Fruit fly (Drosophila melanogaster) whole organism, embryonic: Measurements from ENCODE around the gene Kaz-m1.

Experiments used
- B-H2 ChIP-seq: fragments of 200-800 bp; sonication (Bioruptor generic); optimal IDR thresholded peaks from 2 replicates; lab custom pipeline; 2018; ENCODE audit warnings: missing biosample characterization, mild to moderate bottlenecking, missing genetic modification characterization
- CG11247 ChIP-seq: fragments of 200-800 bp; sonication (Bioruptor generic); IDR thresholded peaks from 2 replicates; pipeline ENCODE4 v1.3.6; 2022; ENCODE audit warnings: missing biosample characterization, missing genetic modification characterization
- CG11695 ChIP-seq: fragments of 200-800 bp; sonication (Bioruptor generic); IDR thresholded peaks from 3 replicates; pipeline ENCODE4 v1.3.6; 2022; ENCODE audit warnings: missing biosample characterization, missing genetic modification characterization
- CG12236 ChIP-seq: fragments of 200-800 bp; sonication (Bioruptor generic); optimal IDR thresholded peaks from 2 replicates; lab custom pipeline; 2016; ENCODE audit warnings: missing biosample characterization, missing genetic modification characterization
- CG12391 ChIP-seq: fragments of 200-800 bp; sonication (Bioruptor generic); optimal IDR thresholded peaks from 3 replicates; lab custom pipeline; 2018; ENCODE audit warnings: missing biosample characterization, mild to moderate bottlenecking, missing genetic modification characterization, moderate library complexity
- CG15479 ChIP-seq: fragments of 200-800 bp; sonication (Bioruptor generic); optimal IDR thresholded peaks from 3 replicates; lab custom pipeline; 2019; ENCODE audit warnings: missing biosample characterization, mild to moderate bottlenecking, missing genetic modification characterization, moderate library complexity
- CG15696 ChIP-seq: fragments of 200-800 bp; sonication (Bioruptor generic); optimal IDR thresholded peaks from 2 replicates; lab custom pipeline; 2019; ENCODE audit warnings: missing biosample characterization, mild to moderate bottlenecking, missing genetic modification characterization, moderate library complexity
- CG17612 ChIP-seq: fragments of 200-800 bp; sonication (Bioruptor generic); IDR thresholded peaks from 2 replicates; pipeline ENCODE4 v1.3.6; 2022; ENCODE audit warnings: missing biosample characterization, missing genetic modification characterization
- CG18011 ChIP-seq: fragments of 200-800 bp; sonication (Bioruptor generic); optimal IDR thresholded peaks from 2 replicates; lab custom pipeline; 2017; ENCODE audit warnings: missing biosample characterization, missing genetic modification characterization, mild to moderate bottlenecking, moderate library complexity, missing genotype
- CG2129 ChIP-seq: fragments of 200-800 bp; sonication (Bioruptor generic); IDR thresholded peaks from 2 replicates; pipeline ENCODE4 v1.3.6; 2022; ENCODE audit warnings: missing biosample characterization, missing genetic modification characterization; ENCODE audit not compliant: partially characterized antibody
- CG2199 ChIP-seq: fragments of 200-800 bp; sonication (Bioruptor generic); IDR thresholded peaks from 3 replicates; pipeline ENCODE4 v1.3.6; 2022; ENCODE audit warnings: missing biosample characterization, missing genetic modification characterization
- CG2202 ChIP-seq: fragments of 200-800 bp; sonication (Bioruptor generic); optimal IDR thresholded peaks from 2 replicates; lab custom pipeline; 2018; ENCODE audit warnings: missing biosample characterization, mild to moderate bottlenecking, missing genetic modification characterization
- CG2678 ChIP-seq: fragments of 200-800 bp; sonication (Bioruptor generic); optimal IDR thresholded peaks from 3 replicates; lab custom pipeline; 2019; ENCODE audit warnings: missing biosample characterization, mild to moderate bottlenecking, missing genetic modification characterization, moderate library complexity
- CG30020 ChIP-seq: fragments of 200-800 bp; optimal IDR thresholded peaks from 2 replicates; lab custom pipeline; 2019; ENCODE audit warnings: missing biosample characterization, mild to moderate bottlenecking, missing genetic modification characterization, moderate library complexity
- CG30431 ChIP-seq: fragments of 200-800 bp; sonication (Bioruptor generic); optimal IDR thresholded peaks from 2 replicates; lab custom pipeline; 2017; ENCODE audit warnings: missing biosample characterization, missing genetic modification characterization
- CG31224 ChIP-seq: fragments of 200-800 bp; sonication (Bioruptor generic); IDR thresholded peaks from 2 replicates; pipeline ENCODE4 v1.3.6; 2022; ENCODE audit warnings: missing biosample characterization, missing genetic modification characterization
- CG31388 ChIP-seq: fragments of 200-800 bp; sonication (Bioruptor generic); optimal IDR thresholded peaks from 2 replicates; lab custom pipeline; 2016; ENCODE audit warnings: missing biosample characterization, missing genetic modification characterization
- CG33557 ChIP-seq: fragments of 200-800 bp; sonication (Bioruptor generic); optimal IDR thresholded peaks from 2 replicates; lab custom pipeline; 2019; ENCODE audit warnings: missing biosample characterization, mild to moderate bottlenecking, missing genetic modification characterization, moderate library complexity
- CG3407 ChIP-seq: fragments of 200-800 bp; sonication (Bioruptor generic); optimal IDR thresholded peaks from 2 replicates; lab custom pipeline; 2018; ENCODE audit warnings: missing biosample characterization, mild to moderate bottlenecking, missing genetic modification characterization
- CG3838 ChIP-seq: fragments of 200-800 bp; sonication (Bioruptor generic); optimal IDR thresholded peaks from 3 replicates; lab custom pipeline; 2016; ENCODE audit warnings: missing biosample characterization, missing genetic modification characterization
- CG5953 ChIP-seq: fragments of 200-800 bp; sonication (Bioruptor generic); IDR thresholded peaks from 2 replicates; pipeline ENCODE4 v1.3.6; 2022; ENCODE audit warnings: missing biosample characterization, missing genetic modification characterization
- CG7963 ChIP-seq: fragments of 200-800 bp; sonication (Bioruptor generic); IDR thresholded peaks from 3 replicates; pipeline ENCODE4 v1.3.6; 2022; ENCODE audit warnings: missing biosample characterization, missing genetic modification characterization; ENCODE audit not compliant: partially characterized antibody
- CG8089 ChIP-seq: fragments of 200-800 bp; sonication (Bioruptor generic); optimal IDR thresholded peaks from 3 replicates; lab custom pipeline; 2016; ENCODE audit warnings: missing biosample characterization, missing genetic modification characterization
- CkIIα-i1 ChIP-seq: fragments of 200-800 bp; sonication (Bioruptor generic); IDR thresholded peaks from 2 replicates; pipeline ENCODE4 v1.3.6; 2022; ENCODE audit warnings: missing biosample characterization, missing genetic modification characterization
- Dip2 ChIP-seq: fragments of 200-800 bp; sonication (Bioruptor generic); IDR thresholded peaks from 2 replicates; pipeline ENCODE4 v1.3.6; 2022; ENCODE audit warnings: missing biosample characterization, missing genetic modification characterization
- Hmr ChIP-seq: fragments of 200-800 bp; sonication (Bioruptor generic); optimal IDR thresholded peaks from 3 replicates; lab custom pipeline; 2017; ENCODE audit warnings: mild to moderate bottlenecking, missing biosample characterization, missing genetic modification reagents, missing genetic modification characterization
- NFAT ChIP-seq: fragments of 200-800 bp; sonication (Bioruptor generic); IDR thresholded peaks from 2 replicates; pipeline ENCODE4 v1.3.6; 2022; ENCODE audit warnings: missing biosample characterization, missing genetic modification characterization
- Nf-YA ChIP-seq: fragments of 200-800 bp; sonication (Bioruptor generic); IDR thresholded peaks from 2 replicates; pipeline ENCODE4 v1.3.6; 2022; ENCODE audit warnings: missing biosample characterization, missing genetic modification characterization
- Ssrp ChIP-seq: fragments of 200-800 bp; sonication (Bioruptor generic); optimal IDR thresholded peaks from 2 replicates; lab custom pipeline; 2018; ENCODE audit warnings: missing biosample characterization, mild to moderate bottlenecking, missing genetic modification characterization, moderate library complexity
- Xbp1 ChIP-seq: fragments of 200-800 bp; sonication (Bioruptor generic); optimal IDR thresholded peaks from 3 replicates; lab custom pipeline; 2016; ENCODE audit warnings: missing biosample characterization, mild to moderate bottlenecking, missing genetic modification characterization
- ac ChIP-seq: fragments of 200-800 bp; sonication (Bioruptor generic); optimal IDR thresholded peaks from 3 replicates; lab custom pipeline; 2017; ENCODE audit warnings: missing biosample characterization, mild to moderate bottlenecking, missing genetic modification characterization
- bbx ChIP-seq: fragments of 200-800 bp; sonication (Bioruptor generic); IDR thresholded peaks from 2 replicates; pipeline ENCODE4 v1.3.6; 2022; ENCODE audit warnings: missing biosample characterization, missing genetic modification characterization; ENCODE audit not compliant: partially characterized antibody
- bigmax ChIP-seq: fragments of 200-800 bp; sonication (Bioruptor generic); optimal IDR thresholded peaks from 2 replicates; lab custom pipeline; 2018; ENCODE audit warnings: missing biosample characterization, mild to moderate bottlenecking, missing genetic modification characterization
- br ChIP-seq: fragments of >200 bp; optimal IDR thresholded peaks from 2 replicates; lab custom pipeline; 2017
- caup ChIP-seq: fragments of 200-800 bp; sonication (Bioruptor generic); optimal IDR thresholded peaks from 3 replicates; lab custom pipeline; 2017; ENCODE audit warnings: missing biosample characterization, mild to moderate bottlenecking, missing genetic modification characterization, moderate library complexity; ENCODE audit not compliant: severe bottlenecking
- crol ChIP-seq: fragments of 200-800 bp; sonication (Bioruptor generic); IDR thresholded peaks from 2 replicates; pipeline ENCODE4 v1.3.6; 2022; ENCODE audit warnings: missing biosample characterization, missing genetic modification characterization
- dm ChIP-seq: fragments of 200-800 bp; sonication (Bioruptor generic); optimal IDR thresholded peaks from 3 replicates; lab custom pipeline; 2016; ENCODE audit warnings: missing biosample characterization, missing genetic modification characterization
- dmrt11E ChIP-seq: fragments of 200-800 bp; sonication (Bioruptor generic); optimal IDR thresholded peaks from 3 replicates; lab custom pipeline; 2018; ENCODE audit warnings: missing biosample characterization, mild to moderate bottlenecking, missing genetic modification characterization, moderate library complexity
- ewg ChIP-seq: fragments of 200-800 bp; sonication (Bioruptor generic); optimal IDR thresholded peaks from 3 replicates; lab custom pipeline; 2017; ENCODE audit warnings: mild to moderate bottlenecking, missing biosample characterization, missing genetic modification reagents, missing genetic modification characterization
- gem ChIP-seq: fragments of 200-800 bp; sonication (Bioruptor generic); optimal IDR thresholded peaks from 2 replicates; lab custom pipeline; 2019; ENCODE audit warnings: missing biosample characterization, mild to moderate bottlenecking, missing genetic modification characterization, moderate library complexity
- hbn ChIP-seq: fragments of 200-800 bp; sonication (Bioruptor generic); IDR thresholded peaks from 2 replicates; pipeline ENCODE4 v1.3.6; 2022; ENCODE audit warnings: missing biosample characterization, missing genetic modification characterization; ENCODE audit not compliant: partially characterized antibody
- inv ChIP-seq: fragments of 200-800 bp; sonication (Bioruptor generic); IDR thresholded peaks from 2 replicates; pipeline ENCODE4 v1.3.6; 2022; ENCODE audit warnings: missing biosample characterization, missing genetic modification characterization; ENCODE audit not compliant: partially characterized antibody
- lab ChIP-seq: fragments of 200-800 bp; sonication (Bioruptor generic); optimal IDR thresholded peaks from 3 replicates; lab custom pipeline; 2017; ENCODE audit warnings: missing biosample characterization, missing genetic modification characterization, mild to moderate bottlenecking, moderate library complexity, missing genetic modification reagents
- lilli ChIP-seq: fragments of 200-800 bp; sonication (Bioruptor generic); optimal IDR thresholded peaks from 3 replicates; lab custom pipeline; 2016; ENCODE audit warnings: missing biosample characterization, missing genetic modification characterization
- lov ChIP-seq, 2 experiments: fragments of 200-800 bp in 1 of 2; fragments of >200 bp in 1 of 2; sonication (Bioruptor generic) in 1 of 2; IDR thresholded peaks in 1 of 2; optimal IDR thresholded peaks in 1 of 2; 2 replicates in 1 of 2; 3 replicates in 1 of 2; pipeline versions ENCODE4 v1.3.6 to Lab custom; 2017 to 2022; ENCODE audit warnings: missing biosample characterization in 1 of 2, missing genetic modification characterization in 1 of 2
- nerfin-1 ChIP-seq: fragments of 200-800 bp; sonication (Bioruptor generic); optimal IDR thresholded peaks from 3 replicates; lab custom pipeline; 2019; ENCODE audit warnings: missing biosample characterization, mild to moderate bottlenecking, missing genetic modification characterization, moderate library complexity
- slbo ChIP-seq: fragments of 200-800 bp; sonication (Bioruptor generic); IDR thresholded peaks from 2 replicates; pipeline ENCODE4 v1.3.6; 2022; ENCODE audit warnings: missing biosample characterization, missing genetic modification characterization
- trem ChIP-seq: fragments of 200-800 bp; optimal IDR thresholded peaks from 3 replicates; lab custom pipeline; 2019; ENCODE audit warnings: missing biosample characterization, mild to moderate bottlenecking, missing genetic modification characterization, moderate library complexity
- unpg ChIP-seq: fragments of 200-800 bp; sonication (Bioruptor generic); optimal IDR thresholded peaks from 3 replicates; lab custom pipeline; 2018; ENCODE audit warnings: missing biosample characterization, mild to moderate bottlenecking, missing genetic modification characterization, moderate library complexity
- vnd ChIP-seq: fragments of 200-800 bp; sonication (Bioruptor generic); IDR thresholded peaks from 3 replicates; pipeline ENCODE4 v1.3.6; 2022; ENCODE audit warnings: missing biosample characterization, missing genetic modification characterization; ENCODE audit not compliant: partially characterized antibody

Kaz-m1 gene

dm6 chr3R:25982734-25983133 lies 31.8 kb upstream of the Kaz-m1 start, which contains the start of gene Nf1 (continued):
- TF ChIP-seq CG15696 (tag; lab: Kevin White, UChicago) (no peak), CG3407 (no peak), CG12236 (GFP tag; lab: Kevin White, UChicago) (no peak), slbo (GFP tag; lab: Robert Waterston, UW) (no peak; the same call in 1 of the 2 replicates), caup (GFP tag; lab: Kevin White, UChicago) (no peak), CG11247 (GFP tag; lab: Robert Waterston, UW) (no peak), crol (GFP tag; lab: Robert Waterston, UW) (no peak), Hmr (GFP tag; lab: Kevin White, UChicago) (no peak), ac (no peak), lov (optimal IDR thresholded peaks at IDR 0.05; lab: Kevin White, UChicago) (no peak), lov (GFP tag; IDR thresholded peaks at IDR 0.05; lab: Robert Waterston, UW) (no peak), unpg (no peak), CG2678 (no peak), bigmax (GFP tag; lab: Kevin White, UChicago) (no peak), br (no peak), CG7963 (GFP tag; lab: Robert Waterston, UW) (0 out of 3 replicates have a peak, but pooled peaks have one; percentile 38), CG2202 (tag; lab: Kevin White, UChicago) (no peak), vnd (GFP tag; lab: Robert Waterston, UW) (peak; percentile 70), CG3838 (GFP tag; lab: Kevin White, UChicago) (no peak), CG18011 (GFP tag; lab: Kevin White, UChicago) (no peak), CG17612 (GFP tag; lab: Robert Waterston, UW) (no peak), Xbp1 (peak; percentile 17), CG33557 (GFP tag; lab: Kevin White, UChicago) (no peak), Ssrp (tag; lab: Kevin White, UChicago) (no peak), NFAT (no peak), dmrt11E (tag; lab: Kevin White, UChicago) (no peak), trem (peak; percentile 78), CG30431 (GFP tag; lab: Kevin White, UChicago) (no peak), inv (peak; percentile 74), B-H2 (GFP tag; lab: Kevin White, UChicago) (no peak), CG5953 (no peak), nerfin-1 (tag; lab: Kevin White, UChicago) (no peak), CG15479 (GFP tag; lab: Kevin White, UChicago) (no peak), lab (no peak), CkIIα-i1 (GFP tag; lab: Robert Waterston, UW) (no peak), CG31388 (no peak), dm (GFP tag; lab: Kevin White, UChicago) (no peak), ewg (no peak), Dip2 (no peak), gem (no peak), CG12391 (tag; lab: Kevin White, UChicago) (peak; percentile 35), CG31224 (GFP tag; lab: Robert Waterston, UW) (no peak), CG2129 (peak; percentile 65; the same call in 1 of the 2 replicates), hbn (GFP tag; lab: Robert Waterston, UW) (peak; percentile 81), Nf-YA (GFP tag; lab: Robert Waterston, UW) (no peak), CG8089 (GFP tag; lab: Kevin White, UChicago) (no peak), CG30020 (no peak), lilli (GFP tag; lab: Kevin White, UChicago) (no peak), CG11695 (no peak), bbx (GFP tag; lab: Robert Waterston, UW) (peak; percentile 90), CG2199 (GFP tag; lab: Robert Waterston, UW) (no peak)
